Fruit fly (Drosophila melanogaster) whole organism: ENCODE measurements around the gene tsh.

Experiments
- EcR ChIP-seq, 2 experiments: fragments of >200 bp; optimal IDR thresholded peaks; 2 replicates each; lab custom pipeline; 2017; ENCODE audit warnings: missing biosample characterization in 2 of 2, missing genetic modification characterization in 2 of 2, missing genetic modification reagents in 2 of 2
- psq ChIP-seq: fragments of >200 bp; optimal IDR thresholded peaks from 2 replicates; lab custom pipeline; 2017

dm6 chr2L:21863544-21863945 is 35.2 kb downstream of the tsh start:
- TF ChIP-seq EcR (GFP tag; optimal IDR thresholded peaks at IDR 0.05; lab: Kevin White, UChicago): no peak
- no peak for TF ChIP-seq psq (lab: Kevin White, UChicago)
